Worm (Caenorhabditis elegans): ENCODE measurements around the gene F44D12.8.

ce11 chrIV:10026129-10026528, 3.0 kb downstream of the F44D12.8 start:
- TF ChIP-seq med-1 (GFP tag; optimal IDR thresholded peaks at IDR 0.05; ENCODE audit: insufficient read depth): no peak
- TF ChIP-seq klf-2 (GFP tag; conservative IDR thresholded peaks at IDR 0.05): no peak
- TF ChIP-seq ztf-23 (GFP tag; IDR thresholded peaks at IDR 0.05): no peak
